Worm (Caenorhabditis elegans): ENCODE data around the gene K11H12.10.

ce11 chrIV:675471-676159 is at the start of gene K11H12.10, which contains the start of gene K11H12.4:
- TF ChIP-seq B0261.1 (tag; optimal IDR thresholded peaks at IDR 0.05) (no peak), aptf-3 (GFP tag; IDR thresholded peaks at IDR 0.05) (no peak), unc-130 (GFP tag; optimal IDR thresholded peaks at IDR 0.05) (no peak)
